Worm (Caenorhabditis elegans): ENCODE results near the gene str-46.
A peak's percentile ranks its signal among the peaks of the same experiment; 100 is the strongest.

Gene str-46

ce11 chrV:2891927-2892326 is 7.8 kb downstream of the str-46 start, which contains the start of gene F37B4.15:
TSS of gene F37B4.15 (plus strand) at chrV:2892227.
- TF ChIP-seq ceh-22 (tag; optimal IDR thresholded peaks at IDR 0.05): no peak

DNA sequence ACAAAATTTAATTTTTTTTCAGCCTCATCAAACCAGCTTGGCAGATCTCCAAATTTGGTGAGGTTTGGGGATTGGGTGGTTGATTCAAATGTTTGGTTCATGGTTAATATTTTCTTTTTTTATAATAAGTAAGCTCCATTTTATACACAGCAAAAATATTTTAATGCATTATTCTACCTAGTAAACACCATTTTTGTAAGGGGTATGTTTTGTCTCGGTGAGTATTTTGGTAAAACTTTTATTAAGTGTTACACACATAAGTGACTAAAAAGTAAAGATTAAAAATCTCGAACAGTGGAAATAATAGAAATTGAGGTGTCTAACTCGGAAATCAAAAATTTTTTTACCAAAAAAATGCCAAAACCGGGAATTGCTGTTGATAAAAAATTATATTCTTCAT is 11.1 kb downstream of the str-46 start, which contains the start of gene srw-4:
TSS of gene srw-4 (minus strand) at position 101 of the 400 bp plus-strand sequence.
- TF ChIP-seq pros-1 (tag; optimal IDR thresholded peaks at IDR 0.05) (no peak), lim-6 (tag; optimal IDR thresholded peaks at IDR 0.05) (no peak), tbx-7 (tag; optimal IDR thresholded peaks at IDR 0.05) (no peak), sdc-2 (tag; optimal IDR thresholded peaks at IDR 0.05) (no peak), nhr-232 (tag; optimal IDR thresholded peaks at IDR 0.05) (no peak), lin-11 (tag; optimal IDR thresholded peaks at IDR 0.05) (no peak), ceh-9 (tag; optimal IDR thresholded peaks at IDR 0.05) (no peak), C38D4.7 (GFP tag; optimal IDR thresholded peaks at IDR 0.05) (no peak)

ce11 chrV:2888265-2888664 is 11.5 kb downstream of the str-46 start:
- TF ChIP-seq hlh-15 (tag; optimal IDR thresholded peaks at IDR 0.05) (no peak), Y22D7AL.16 (tag; optimal IDR thresholded peaks at IDR 0.05) (no peak), F13H6.1 (tag; optimal IDR thresholded peaks at IDR 0.05) (no peak)

DNA sequence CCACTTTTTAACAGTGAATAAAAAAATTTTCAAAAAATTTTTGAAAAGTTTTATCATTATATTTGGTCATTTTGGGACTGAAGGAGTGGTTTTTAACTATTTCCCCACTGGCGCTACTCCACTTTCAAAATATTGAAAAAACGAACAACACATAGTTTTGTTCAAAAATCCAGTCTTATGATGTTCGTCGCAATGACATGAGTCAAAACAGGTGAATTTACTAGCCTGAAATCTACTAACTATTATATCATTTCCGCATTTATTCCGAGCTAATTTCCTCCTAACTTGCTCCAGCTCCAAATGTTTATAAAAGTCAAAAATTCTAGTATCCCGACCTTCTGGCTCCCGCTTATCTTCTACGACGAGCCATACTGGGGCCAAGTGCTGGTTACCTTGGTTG is 15.4 kb downstream of the str-46 start, which contains the start of gene sre-24:
TSS of gene sre-24 (plus strand) at position 301 of the 400 bp plus-strand sequence.
- TF ChIP-seq hlh-8 (tag; optimal IDR thresholded peaks at IDR 0.05) (no peak), odd-2 (tag; optimal IDR thresholded peaks at IDR 0.05) (no peak), ceh-48 (tag; optimal IDR thresholded peaks at IDR 0.05) (no peak), sox-4 (tag; optimal IDR thresholded peaks at IDR 0.05) (no peak)

DNA sequence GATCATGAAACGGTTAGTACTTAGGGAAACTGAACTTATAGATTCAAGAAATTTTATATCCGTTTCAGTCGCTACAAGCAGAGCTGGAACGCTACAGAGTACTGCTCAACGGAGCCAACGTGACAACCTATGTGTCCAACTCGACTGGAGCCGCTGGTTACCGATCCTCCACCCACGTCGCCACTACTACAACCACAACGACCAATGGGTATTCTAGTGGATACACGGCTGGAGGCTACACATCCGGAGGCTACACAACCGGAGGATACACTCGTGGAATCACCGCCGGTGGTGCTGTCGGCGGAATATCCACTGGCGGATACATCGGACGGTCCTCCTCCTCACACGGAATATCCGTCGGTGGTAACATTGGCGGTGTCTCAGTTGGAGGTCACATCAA is 16.7 kb downstream of the str-46 start:
- TF ChIP-seq ceh-24 (tag; optimal IDR thresholded peaks at IDR 0.05): no peak
- no peak for TF ChIP-seq hlh-13 (GFP tag; optimal IDR thresholded peaks at IDR 0.05)
- TF ChIP-seq dmd-4 (tag; optimal IDR thresholded peaks at IDR 0.05; ENCODE audit: borderline replicate concordance): no peak
- TF ChIP-seq ceh-31 (tag; optimal IDR thresholded peaks at IDR 0.05): no peak
- no peak for TF ChIP-seq sox-4 (tag; optimal IDR thresholded peaks at IDR 0.05)
- TF ChIP-seq pros-1 (tag; optimal IDR thresholded peaks at IDR 0.05): no peak
- TF ChIP-seq npax-4 (tag; optimal IDR thresholded peaks at IDR 0.05): no peak
- no peak for TF ChIP-seq che-1 (tag; optimal IDR thresholded peaks at IDR 0.05)
- TF ChIP-seq madf-2 (tag; optimal IDR thresholded peaks at IDR 0.05): no peak
- TF ChIP-seq lin-11 (tag; optimal IDR thresholded peaks at IDR 0.05): no peak
- TF ChIP-seq fax-1 (tag; optimal IDR thresholded peaks at IDR 0.05): no peak
- TF ChIP-seq ceh-9 (tag; optimal IDR thresholded peaks at IDR 0.05): no peak
- TF ChIP-seq mec-3 (tag; optimal IDR thresholded peaks at IDR 0.05; ENCODE audit: borderline replicate concordance): no peak

DNA sequence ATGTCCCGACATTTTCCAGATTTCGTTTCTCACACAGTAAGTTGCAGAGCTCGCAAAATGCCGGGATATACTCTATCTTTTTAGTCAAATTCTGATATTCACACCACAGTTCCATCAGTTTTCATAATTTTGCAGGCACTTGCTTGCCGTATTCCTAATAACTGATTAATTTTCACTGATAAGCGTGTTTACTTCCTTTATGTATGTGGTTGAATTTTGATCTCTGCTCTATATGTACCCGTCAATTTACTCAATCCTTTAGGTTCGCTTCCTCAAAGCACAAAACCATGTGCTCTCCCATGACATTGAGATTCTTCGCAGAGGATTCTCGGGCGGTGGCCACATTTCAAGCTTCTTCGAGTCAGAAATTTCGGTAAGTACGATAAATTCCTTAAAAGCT is 18.2 kb downstream of the str-46 start:
- TF ChIP-seq tbx-2 (tag; optimal IDR thresholded peaks at IDR 0.05) (no peak), ets-4 (tag; optimal IDR thresholded peaks at IDR 0.05) (no peak), pax-1 (tag; optimal IDR thresholded peaks at IDR 0.05) (no peak), hlh-8 (tag; optimal IDR thresholded peaks at IDR 0.05) (no peak)

ce11 chrV:2881016-2881415 is 18.8 kb downstream of the str-46 start, which contains the start of gene ifc-1:
TSS of gene ifc-1 (plus strand) at chrV:2881393.
- no peak for TF ChIP-seq ztf-16 (tag; optimal IDR thresholded peaks at IDR 0.05)

- peak; percentile 26 for TF ChIP-seq elt-2 (tag; optimal IDR thresholded peaks at IDR 0.05)
- TF ChIP-seq ahr-1 (tag; optimal IDR thresholded peaks at IDR 0.05): no peak
- TF ChIP-seq ceh-18 (tag; optimal IDR thresholded peaks at IDR 0.05): no peak
These were observed 19.4 kb downstream of the str-46 start for ce11 chrV:2880356-2880755.
